Worm (Caenorhabditis elegans): ENCODE data around the gene clec-3.

- TF ChIP-seq mep-1 (tag; optimal IDR thresholded peaks at IDR 0.05) (no peak), lsy-2 (tag; optimal IDR thresholded peaks at IDR 0.05) (no peak), unc-39 (tag; optimal IDR thresholded peaks at IDR 0.05) (no peak), nhr-237 (tag; optimal IDR thresholded peaks at IDR 0.05) (no peak), nhr-76 (tag; optimal IDR thresholded peaks at IDR 0.05) (no peak), ztf-11 (tag; optimal IDR thresholded peaks at IDR 0.05) (no peak), nhr-28 (tag; optimal IDR thresholded peaks at IDR 0.05) (no peak), sem-2 (GFP tag; optimal IDR thresholded peaks at IDR 0.05) (no peak), elt-3 (tag; optimal IDR thresholded peaks at IDR 0.05) (no peak), hlh-1 (tag; optimal IDR thresholded peaks at IDR 0.05) (no peak), unc-62 (GFP tag; optimal IDR thresholded peaks at IDR 0.05) (no peak), lin-13 (tag; optimal IDR thresholded peaks at IDR 0.05) (no peak)
These were observed 42.1 kb downstream of the clec-3 start for ce11 chrII:2977652-2978051.

Data from whole organism, mixed stage, embryonic.